Worm (Caenorhabditis elegans): ENCODE data around the gene C03B1.14.

The C03B1.14 gene

DNA sequence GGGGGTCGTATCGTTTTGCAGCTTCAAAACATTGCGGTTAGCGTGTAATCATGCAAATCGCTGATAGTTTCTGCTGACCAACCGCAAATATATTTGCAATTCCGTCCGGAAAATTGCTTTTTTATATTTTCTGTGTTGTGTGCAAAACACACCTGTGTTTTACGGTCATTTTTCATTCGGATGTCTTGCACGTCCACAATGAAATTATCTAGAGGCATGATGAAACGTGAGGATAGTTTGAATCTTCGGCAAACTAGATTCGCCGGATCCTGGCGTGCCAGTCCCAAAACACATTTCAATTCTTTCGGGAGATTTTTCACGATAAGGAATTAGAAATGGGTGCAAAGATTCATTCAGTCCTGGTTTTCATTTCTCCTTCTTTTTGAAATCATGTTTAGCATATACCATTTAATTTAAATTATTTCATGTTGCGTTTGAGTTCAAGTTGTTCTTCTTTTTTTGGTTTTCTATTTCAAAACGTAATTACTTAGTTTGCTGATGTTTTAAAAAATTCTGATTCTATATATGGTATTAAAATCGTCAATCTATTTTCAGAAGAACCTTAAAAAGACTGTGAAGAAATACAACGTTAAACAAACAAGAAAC lies 5.4 kb downstream of the C03B1.14 start, which contains the start of gene C03B1.5 (continued):
- TF ChIP-seq F52B5.7 (tag; optimal IDR thresholded peaks at IDR 0.05), result no peak

- TF ChIP-seq ztf-6 (GFP tag; IDR thresholded peaks at IDR 0.05) (no peak), egl-18 (GFP tag; IDR thresholded peaks at IDR 0.05) (no peak), sea-2 (GFP tag; IDR thresholded peaks at IDR 0.05) (no peak)
These were observed 6.8 kb downstream of the C03B1.14 start for ce11 chrX:6353763-6354162.

- no peak for TF ChIP-seq dpff-1 (tag; optimal IDR thresholded peaks at IDR 0.05)
These were observed 10.5 kb downstream of the C03B1.14 start, which contains the start of gene C03B1.6 for ce11 chrX:6350016-6350415. Gene C03B1.6, plus strand, starts transcription at chrX:6350316.

DNA sequence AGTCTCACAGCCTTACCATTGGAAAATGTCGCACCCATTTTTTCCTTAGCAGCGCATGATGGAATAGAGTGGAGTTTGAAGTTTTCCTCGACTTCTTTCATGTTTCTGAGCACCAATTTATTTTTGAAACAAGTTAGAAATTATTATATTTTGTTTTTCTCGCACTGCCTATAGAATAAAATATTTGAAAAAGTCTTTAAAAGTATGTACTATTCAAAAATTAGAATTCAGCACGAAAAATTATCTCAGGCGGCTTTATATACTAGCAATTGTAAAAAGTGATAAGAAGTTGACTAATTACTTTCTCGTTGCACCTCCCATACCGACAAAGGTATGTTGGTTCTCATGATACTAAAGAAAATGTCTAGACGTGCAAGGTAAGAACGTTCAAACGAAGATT lies 13.5 kb downstream of the C03B1.14 start, which contains the start of gene C03B1.9:
Gene C03B1.9, minus strand, starts transcription at position 101 of the 400 bp plus-strand sequence.
- no peak for TF ChIP-seq let-526 (GFP tag; IDR thresholded peaks at IDR 0.05)
- TF ChIP-seq sea-2 (GFP tag; IDR thresholded peaks at IDR 0.05), result no peak
- no peak for TF ChIP-seq lsl-1 (GFP tag; optimal IDR thresholded peaks at IDR 0.05)
- TF ChIP-seq ztf-6 (GFP tag; IDR thresholded peaks at IDR 0.05), result no peak
- no peak for TF ChIP-seq ztf-3 (GFP tag; optimal IDR thresholded peaks at IDR 0.05)
- TF ChIP-seq snpc-1.1 (tag; optimal IDR thresholded peaks at IDR 0.05; ENCODE audit: insufficient read depth), result no peak
- TF ChIP-seq egl-18 (GFP tag; IDR thresholded peaks at IDR 0.05), result no peak
- no peak for TF ChIP-seq rpc-1 (optimal IDR thresholded peaks at IDR 0.05)
- no peak for TF ChIP-seq rpc-1 (tag; optimal IDR thresholded peaks at IDR 0.05)
- TF ChIP-seq lin-54 (GFP tag; optimal IDR thresholded peaks at IDR 0.05), result no peak
- TF ChIP-seq mes-4 (tag; optimal IDR thresholded peaks at IDR 0.05), result no peak
- TF ChIP-seq mcd-1 (GFP tag; IDR thresholded peaks at IDR 0.05), result no peak
- TF ChIP-seq gei-17 (GFP tag; optimal IDR thresholded peaks at IDR 0.05), result no peak
- TF ChIP-seq F23B12.7 (tag; optimal IDR thresholded peaks at IDR 0.05; ENCODE audit: insufficient read depth), result no peak
- no peak for TF ChIP-seq hlh-12 (tag; optimal IDR thresholded peaks at IDR 0.05)
- TF ChIP-seq F57A8.1 (GFP tag; optimal IDR thresholded peaks at IDR 0.05), result no peak
- TF ChIP-seq hlh-26 (GFP tag; conservative IDR thresholded peaks at IDR 0.05), result no peak
- TF ChIP-seq ZK185.1 (tag; optimal IDR thresholded peaks at IDR 0.05; ENCODE audit: poor library complexity, severe bottlenecking), result no peak
- TF ChIP-seq madf-10 (tag; optimal IDR thresholded peaks at IDR 0.05), result no peak
- TF ChIP-seq ceh-40 (GFP tag; IDR thresholded peaks at IDR 0.05), result no peak
- no peak for TF ChIP-seq ccch-3 (GFP tag; optimal IDR thresholded peaks at IDR 0.05)

DNA sequence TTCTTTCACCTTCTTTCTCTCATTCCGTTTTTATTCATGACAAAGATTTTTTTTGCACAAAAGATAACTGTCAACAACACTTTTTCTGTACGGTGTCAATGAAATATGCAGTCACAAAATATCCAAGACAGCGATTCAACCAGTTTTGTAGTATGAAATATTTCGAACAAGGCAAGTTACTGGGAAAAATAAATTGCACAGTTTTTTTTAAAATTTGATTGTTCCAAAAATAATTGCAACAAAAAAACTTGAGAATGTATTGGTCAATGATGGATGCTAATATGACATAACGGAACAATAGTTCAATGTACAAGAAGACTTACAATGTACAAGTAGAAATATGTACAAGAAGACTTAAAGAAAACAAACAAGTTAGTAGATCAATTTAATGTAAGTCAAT lies 14.8 kb downstream of the C03B1.14 start:
- TF ChIP-seq ztf-6 (GFP tag; IDR thresholded peaks at IDR 0.05), result no peak
- no peak for TF ChIP-seq ztf-3 (GFP tag; optimal IDR thresholded peaks at IDR 0.05)
- TF ChIP-seq xnd-1 (tag; optimal IDR thresholded peaks at IDR 0.05), result no peak
- no peak for TF ChIP-seq ceh-79 (tag; optimal IDR thresholded peaks at IDR 0.05)
- TF ChIP-seq nhr-120 (GFP tag; IDR thresholded peaks at IDR 0.05), result no peak
- no peak for TF ChIP-seq mel-28 (tag; optimal IDR thresholded peaks at IDR 0.05; ENCODE audit: borderline replicate concordance)
- no peak for TF ChIP-seq zfh-2 (GFP tag; conservative IDR thresholded peaks at IDR 0.05)
- no peak for TF ChIP-seq madf-6 (GFP tag; IDR thresholded peaks at IDR 0.05)
- no peak for TF ChIP-seq madf-3 (GFP tag; IDR thresholded peaks at IDR 0.05)
- no peak for TF ChIP-seq madf-10 (tag; optimal IDR thresholded peaks at IDR 0.05)
- no peak for TF ChIP-seq Y56A3A.18 (GFP tag; IDR thresholded peaks at IDR 0.05)
- TF ChIP-seq madf-8 (GFP tag; conservative IDR thresholded peaks at IDR 0.05), result no peak
- no peak for TF ChIP-seq ztf-22 (GFP tag; optimal IDR thresholded peaks at IDR 0.05)
- TF ChIP-seq nhr-179 (tag; optimal IDR thresholded peaks at IDR 0.05), result no peak
- TF ChIP-seq let-526 (GFP tag; IDR thresholded peaks at IDR 0.05), result no peak
- no peak for TF ChIP-seq akir-1 (GFP tag; optimal IDR thresholded peaks at IDR 0.05)
- no peak for TF ChIP-seq ekl-4 (GFP tag; IDR thresholded peaks at IDR 0.05)
- TF ChIP-seq zim-3 (tag; optimal IDR thresholded peaks at IDR 0.05), result no peak
- no peak for TF ChIP-seq tbp1 (GFP tag; optimal IDR thresholded peaks at IDR 0.05)
